Fruit fly (Drosophila melanogaster): ENCODE results near the gene Bsg.

The Bsg gene

DNA sequence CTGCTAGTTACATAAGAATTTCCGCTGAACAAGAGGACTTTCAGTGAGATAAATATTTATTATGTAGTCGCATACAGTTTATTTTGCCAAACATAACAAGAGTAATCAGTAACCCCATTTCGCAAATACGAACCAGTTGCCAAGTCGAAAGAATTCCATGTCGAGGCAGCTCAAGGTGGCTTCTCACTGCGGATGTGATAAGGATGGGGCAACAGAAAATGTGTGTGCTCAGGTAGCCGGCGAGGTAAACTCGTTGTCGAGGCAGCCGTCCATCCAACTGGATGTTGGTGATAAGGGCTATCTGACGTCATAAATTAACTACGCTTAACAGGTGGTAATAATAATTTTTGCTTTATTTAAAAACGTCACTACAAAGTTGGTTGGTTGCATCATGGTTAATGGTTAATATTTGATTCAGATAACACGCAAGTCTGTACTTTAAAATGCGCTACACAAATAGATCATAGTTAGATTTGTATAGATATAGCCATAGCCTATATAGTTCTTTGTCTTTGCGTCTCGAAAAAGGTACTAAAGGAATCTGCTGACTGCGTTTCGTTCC is 33.5 kb downstream of the Bsg start:
- TF ChIP-seq Sin3A (optimal IDR thresholded peaks at IDR 0.05) (no peak), psq (optimal IDR thresholded peaks at IDR 0.05) (no peak), insv (optimal IDR thresholded peaks at IDR 0.05) (no peak), h (optimal IDR thresholded peaks at IDR 0.05) (no peak), Myc (optimal IDR thresholded peaks at IDR 0.05) (no peak), ttk (optimal IDR thresholded peaks at IDR 0.05) (no peak)

DNA sequence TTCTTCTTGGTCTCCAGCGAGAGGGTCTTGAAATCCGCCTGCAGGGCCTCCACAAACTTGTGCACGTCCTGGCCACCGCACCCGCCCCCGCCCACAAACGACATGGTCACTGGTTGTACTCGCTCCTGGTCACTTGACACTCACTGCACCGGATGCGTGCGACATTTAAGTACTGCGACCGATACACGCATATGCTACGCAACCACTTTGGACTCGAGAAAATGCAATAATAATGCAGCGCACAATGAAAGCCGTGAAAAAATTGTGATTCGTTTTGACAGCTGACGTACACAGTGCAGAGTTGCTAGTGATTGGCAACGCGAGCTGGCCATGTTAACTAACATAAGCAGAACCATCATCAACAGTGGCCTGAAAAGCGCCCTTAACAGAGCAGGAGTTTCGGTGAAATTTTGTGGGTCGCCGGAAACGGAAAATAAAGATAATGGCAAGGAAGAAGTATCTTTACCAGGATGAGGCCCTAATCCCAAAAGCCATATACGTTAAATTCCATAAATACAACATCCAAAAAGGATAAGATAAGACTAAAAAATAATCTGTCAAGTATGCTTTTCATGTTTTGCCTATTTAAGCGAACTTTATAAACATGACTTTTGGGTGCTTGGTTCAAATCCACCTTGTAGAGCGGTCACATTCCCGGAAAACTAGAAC is 40.6 kb downstream of the Bsg start, which contains the start of the genes mon2 and CG8673:
Gene mon2, minus strand, starts transcription at position 300 of the 669 bp plus-strand sequence.
Gene CG8673, plus strand, starts transcription at position 619 of the 669 bp plus-strand sequence.
- no peak for TF ChIP-seq Sin3A (optimal IDR thresholded peaks at IDR 0.05)
- TF ChIP-seq ttk (optimal IDR thresholded peaks at IDR 0.05): no peak
- no peak for TF ChIP-seq psq (optimal IDR thresholded peaks at IDR 0.05)

- TF ChIP-seq psq (optimal IDR thresholded peaks at IDR 0.05) (no peak), ttk (optimal IDR thresholded peaks at IDR 0.05) (no peak), Sin3A (optimal IDR thresholded peaks at IDR 0.05) (no peak), h (optimal IDR thresholded peaks at IDR 0.05) (no peak), insv (optimal IDR thresholded peaks at IDR 0.05) (no peak), Myc (optimal IDR thresholded peaks at IDR 0.05) (no peak)
Observed at dm6 chr2L:8126849-8127602, 43.8 kb downstream of the Bsg start, which contains the start of the genes CG12375 and CG8668. TSS of gene CG12375 (minus strand) at chr2L:8126890. TSS of gene CG8668 (plus strand) at chr2L:8127001.

DNA sequence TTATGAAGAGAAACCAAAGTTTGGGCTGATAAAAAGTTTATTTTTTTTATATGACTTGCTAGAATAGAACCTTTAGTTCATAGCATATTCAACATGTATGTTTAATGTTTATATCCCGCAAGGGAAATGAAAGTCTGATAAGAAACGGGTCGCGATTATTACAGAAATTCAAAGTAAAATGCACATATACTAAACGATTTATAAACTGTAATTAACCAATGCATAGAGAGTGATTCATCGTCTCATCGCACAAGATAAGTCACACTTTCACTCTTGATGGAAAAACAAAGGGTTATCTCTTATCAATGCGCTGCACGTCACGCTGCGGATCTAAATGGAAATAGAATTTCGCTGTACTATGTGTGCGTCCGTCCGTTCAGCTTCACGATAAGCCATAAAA is 45.7 kb downstream of the Bsg start:
- TF ChIP-seq ttk (optimal IDR thresholded peaks at IDR 0.05): no peak

DNA sequence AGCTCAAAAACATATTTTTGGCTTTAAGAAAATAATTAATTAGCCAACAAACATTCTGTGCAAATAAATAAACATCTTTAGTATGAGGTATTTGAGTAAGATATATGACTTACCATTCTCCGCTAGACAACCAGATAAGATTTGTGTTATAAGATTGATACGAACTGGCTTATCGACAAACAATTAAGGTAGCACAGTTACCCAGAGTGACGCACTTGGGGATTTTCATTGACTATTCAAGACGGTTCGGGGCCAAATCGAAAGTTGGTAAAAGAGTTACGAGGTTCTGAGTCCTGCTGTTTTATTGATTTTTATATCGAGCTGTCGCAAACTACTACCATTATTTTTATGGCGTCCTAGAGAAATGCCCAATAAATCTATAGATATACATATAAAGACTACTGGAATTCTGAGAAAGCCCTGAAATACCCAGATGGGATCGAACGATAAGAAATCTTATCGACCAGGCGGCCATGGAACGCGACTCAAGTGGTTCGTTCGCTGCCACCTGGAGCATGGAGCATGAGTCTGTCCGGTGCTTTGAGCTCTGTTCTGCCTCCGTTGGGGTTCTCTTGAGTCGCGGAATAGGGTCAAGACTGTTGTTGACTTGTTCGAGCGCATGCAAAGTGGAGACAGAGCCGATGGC is 46.9 kb downstream of the Bsg start:
- TF ChIP-seq Sin3A (optimal IDR thresholded peaks at IDR 0.05) (no peak), psq (optimal IDR thresholded peaks at IDR 0.05) (no peak), insv (optimal IDR thresholded peaks at IDR 0.05) (no peak), Myc (optimal IDR thresholded peaks at IDR 0.05) (no peak), h (optimal IDR thresholded peaks at IDR 0.05) (no peak), ttk (optimal IDR thresholded peaks at IDR 0.05) (no peak)

DNA sequence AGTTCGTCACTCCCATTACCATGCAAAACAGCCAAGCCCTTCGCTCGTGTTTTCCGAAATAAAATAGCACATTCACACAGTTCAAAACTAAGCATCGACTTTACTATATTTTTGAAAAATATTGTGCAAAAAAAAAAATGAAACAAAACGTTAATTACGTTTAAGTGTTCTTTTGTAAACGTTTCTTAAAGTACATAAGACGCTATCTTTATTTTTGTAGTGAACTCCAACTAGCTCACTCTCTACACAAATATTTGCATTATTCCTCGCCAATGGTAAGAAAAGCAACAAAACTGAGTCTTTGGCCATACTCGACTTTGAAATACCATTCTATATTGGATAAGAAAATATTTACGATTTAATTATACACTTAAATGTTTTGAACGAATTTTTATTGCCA is 47.5 kb downstream of the Bsg start:
- TF ChIP-seq insv (optimal IDR thresholded peaks at IDR 0.05) (no peak), Sin3A (optimal IDR thresholded peaks at IDR 0.05) (no peak), ttk (optimal IDR thresholded peaks at IDR 0.05) (no peak), h (optimal IDR thresholded peaks at IDR 0.05) (no peak), Myc (optimal IDR thresholded peaks at IDR 0.05) (no peak), psq (optimal IDR thresholded peaks at IDR 0.05) (no peak)

- TF ChIP-seq ttk (optimal IDR thresholded peaks at IDR 0.05) (no peak), h (optimal IDR thresholded peaks at IDR 0.05) (no peak), psq (optimal IDR thresholded peaks at IDR 0.05) (no peak), Sin3A (optimal IDR thresholded peaks at IDR 0.05) (no peak), Myc (optimal IDR thresholded peaks at IDR 0.05) (no peak), insv (optimal IDR thresholded peaks at IDR 0.05) (no peak)
Observed at dm6 chr2L:8133772-8134386, 50.7 kb downstream of the Bsg start.

dm6 chr2L:8142760-8143159 is 59.5 kb downstream of the Bsg start:
- no peak for TF ChIP-seq ttk (optimal IDR thresholded peaks at IDR 0.05)
- no peak for TF ChIP-seq insv (optimal IDR thresholded peaks at IDR 0.05)
- no peak for TF ChIP-seq h (optimal IDR thresholded peaks at IDR 0.05)
- no peak for TF ChIP-seq Myc (optimal IDR thresholded peaks at IDR 0.05)
- TF ChIP-seq Sin3A (optimal IDR thresholded peaks at IDR 0.05): no peak
- TF ChIP-seq psq (optimal IDR thresholded peaks at IDR 0.05): no peak

DNA sequence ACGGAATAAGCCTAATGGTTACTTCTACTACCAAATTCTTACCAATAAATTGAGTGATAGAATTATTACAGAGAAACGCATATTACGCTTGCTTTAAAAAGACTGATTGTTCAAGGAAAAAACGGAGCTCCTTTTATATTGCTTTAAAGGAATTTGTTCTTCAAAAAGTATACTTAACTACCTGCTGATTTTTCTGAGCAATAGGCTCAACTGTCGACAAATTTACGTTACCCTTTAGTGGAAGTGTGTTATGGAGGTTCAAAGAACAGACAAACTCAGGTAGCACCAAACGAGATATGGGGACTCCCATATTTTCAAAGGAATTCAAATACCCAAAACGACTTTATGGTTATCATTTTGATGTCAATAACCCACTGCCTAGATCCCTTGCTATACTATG is 60.7 kb downstream of the Bsg start, which contains the start of gene CG42762:
Gene CG42762, minus strand, starts transcription at position 101 of the 400 bp plus-strand sequence.
- TF ChIP-seq Myc (optimal IDR thresholded peaks at IDR 0.05) (no peak), h (optimal IDR thresholded peaks at IDR 0.05) (no peak)

DNA sequence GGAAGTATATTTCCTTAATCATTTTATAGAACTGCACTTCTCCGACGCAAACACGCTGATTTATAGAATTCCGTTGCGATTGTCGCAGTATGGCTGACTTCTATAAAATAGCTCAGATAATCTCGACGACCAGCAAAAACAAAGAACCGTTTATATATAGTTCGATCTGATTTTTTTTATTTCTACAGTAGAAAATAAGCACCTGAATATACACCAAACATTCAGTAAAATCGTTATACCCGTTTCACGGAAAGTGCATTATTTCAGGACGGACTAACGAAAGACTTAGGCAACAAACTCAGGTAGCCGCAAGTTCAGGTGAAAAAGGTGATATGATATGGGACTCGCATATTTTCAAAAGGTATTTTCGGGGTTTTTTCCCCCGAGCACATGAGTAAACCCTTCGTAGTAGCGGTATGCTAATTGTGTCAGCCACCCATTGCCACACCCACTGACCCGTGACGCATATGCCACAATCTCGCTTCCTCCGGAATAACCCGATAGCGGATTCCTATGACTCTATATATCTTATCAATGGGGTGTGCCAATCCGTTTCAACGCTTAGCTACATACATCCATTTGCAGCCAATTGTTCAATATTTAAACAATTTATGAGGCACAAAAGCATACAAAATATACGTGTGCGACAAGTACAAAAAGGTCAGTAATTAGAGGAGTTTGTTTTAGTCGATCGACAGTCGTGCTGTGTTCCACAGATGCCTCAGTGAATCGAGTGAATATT is 62.0 kb downstream of the Bsg start, which contains the start of the genes CG42763 and CG43394:
Gene CG42763, minus strand, starts transcription at position 41 of the 742 bp plus-strand sequence.
Gene CG43394, plus strand, starts transcription at position 692 of the 742 bp plus-strand sequence.
- TF ChIP-seq h (optimal IDR thresholded peaks at IDR 0.05) (no peak), insv (optimal IDR thresholded peaks at IDR 0.05) (no peak), Sin3A (optimal IDR thresholded peaks at IDR 0.05) (no peak)

DNA sequence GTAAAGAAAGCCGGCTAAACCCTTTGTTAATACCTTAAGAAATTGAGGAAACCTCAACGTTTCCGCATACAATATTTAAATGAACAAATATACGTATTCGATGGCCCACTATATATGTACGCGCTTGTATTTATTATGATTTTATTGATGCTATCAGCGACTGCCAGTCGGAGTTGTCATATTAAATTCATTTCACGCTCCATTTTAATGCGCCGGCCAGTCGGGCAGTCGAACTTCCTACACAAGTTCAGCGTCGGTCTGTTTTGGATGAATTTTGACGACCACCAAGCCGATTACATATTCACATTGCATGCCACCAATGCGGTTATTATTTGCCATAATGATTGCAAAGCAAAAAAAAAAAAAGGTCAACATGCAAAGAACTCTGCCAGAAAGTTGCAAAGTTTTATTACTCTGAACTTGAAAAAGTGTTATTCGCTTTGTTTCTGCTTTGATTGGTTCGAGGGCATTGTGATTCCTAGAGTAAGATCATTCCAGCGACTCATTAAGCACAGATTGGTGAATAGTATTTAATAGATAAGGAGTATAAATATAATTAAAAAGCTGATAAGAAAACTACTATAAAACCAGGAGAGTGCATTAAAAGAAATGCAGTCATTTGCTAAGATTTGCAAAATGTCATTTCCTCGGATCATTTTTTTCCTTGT is 63.9 kb downstream of the Bsg start, which contains the start of gene CG31606:
Gene CG31606, plus strand, starts transcription at position 618 of the 668 bp plus-strand sequence.
- TF ChIP-seq psq (optimal IDR thresholded peaks at IDR 0.05) (no peak), Sin3A (optimal IDR thresholded peaks at IDR 0.05) (no peak), h (optimal IDR thresholded peaks at IDR 0.05) (no peak), Myc (optimal IDR thresholded peaks at IDR 0.05) (no peak), ttk (optimal IDR thresholded peaks at IDR 0.05) (no peak), insv (optimal IDR thresholded peaks at IDR 0.05) (no peak)
